Worm (Caenorhabditis elegans): ENCODE data around the gene pfut-1.

DNA sequence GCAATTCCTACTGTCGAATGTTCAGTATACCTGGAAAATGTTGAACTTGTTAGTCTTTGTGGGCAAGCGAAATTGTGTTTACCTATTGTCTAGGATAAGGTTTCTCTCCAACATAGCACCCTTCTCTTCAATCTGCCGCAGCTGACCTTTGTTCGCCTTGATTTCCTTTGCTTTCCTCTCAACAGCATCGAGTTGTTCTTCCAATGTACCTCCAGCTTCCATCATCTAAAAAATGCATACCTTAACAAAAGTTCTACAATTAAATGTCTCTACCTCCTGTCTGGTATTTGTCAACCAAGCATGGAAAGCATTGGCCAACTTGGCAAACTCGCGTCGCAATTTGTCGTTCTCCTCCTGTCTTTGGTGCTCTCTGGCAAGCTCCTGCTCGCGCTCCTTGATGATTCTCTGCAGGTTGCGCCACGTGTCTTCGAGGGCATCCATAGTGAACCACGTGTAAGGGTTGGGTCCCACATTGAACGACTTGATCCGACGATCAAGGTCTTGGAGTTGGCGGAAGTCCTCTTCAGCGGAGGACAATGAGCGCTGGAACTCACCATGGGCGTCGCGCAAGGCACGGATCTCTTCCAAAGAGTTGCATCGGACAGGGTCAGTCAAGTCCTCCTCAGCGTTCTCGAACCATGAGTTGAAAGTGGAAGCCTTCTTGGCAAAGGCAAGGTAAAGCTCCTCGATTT lies 46.9 kb upstream of the pfut-1 start:
- TF ChIP-seq dao-5 (tag; optimal IDR thresholded peaks at IDR 0.05) (no peak), him-1 (tag; optimal IDR thresholded peaks at IDR 0.05) (no peak), W03F9.2 (tag; optimal IDR thresholded peaks at IDR 0.05) (no peak)
